Worm (Caenorhabditis elegans): ENCODE data around the gene C15H9.9.

- TF ChIP-seq elt-1 (tag; optimal IDR thresholded peaks at IDR 0.05) (no peak), unc-55 (GFP tag; optimal IDR thresholded peaks at IDR 0.05) (no peak), elt-3 (tag; optimal IDR thresholded peaks at IDR 0.05) (no peak), nhr-25 (tag; optimal IDR thresholded peaks at IDR 0.05) (no peak), nhr-12 (tag; optimal IDR thresholded peaks at IDR 0.05) (no peak), ZK546.5 (tag; optimal IDR thresholded peaks at IDR 0.05) (no peak), nhr-23 (tag; optimal IDR thresholded peaks at IDR 0.05) (no peak)
These were observed 42.3 kb downstream of the C15H9.9 start, which contains the start of gene C45B2.1 for ce11 chrX:6085824-6086223.

All from whole organism, L2 larva.